Fruit fly (Drosophila melanogaster) whole organism, wandering third instar larva: ENCODE data around the gene Serinc.
A peak's percentile ranks its signal among the peaks of the same experiment; 100 is the strongest.

Experiments
- Abd-B ChIP-seq: fragments of >200 bp; optimal IDR thresholded peaks from 2 replicates; lab custom pipeline; 2017; ENCODE audit warnings: missing biosample characterization, missing genetic modification characterization
- CG32264 ChIP-seq: fragments of 200-800 bp; sonication (Bioruptor generic); optimal IDR thresholded peaks from 2 replicates; lab custom pipeline; 2016; ENCODE audit warnings: missing biosample characterization, missing genetic modification characterization
- CG9705 ChIP-seq: fragments of 200-800 bp; sonication (Bioruptor generic); optimal IDR thresholded peaks from 2 replicates; lab custom pipeline; 2018; ENCODE audit warnings: missing biosample characterization, mild to moderate bottlenecking, missing genetic modification characterization
- CrebA ChIP-seq: fragments of 200-800 bp; sonication (Bioruptor generic); optimal IDR thresholded peaks from 2 replicates; lab custom pipeline; 2016; ENCODE audit warnings: missing biosample characterization, mild to moderate bottlenecking, missing genetic modification characterization, borderline replicate concordance
- Dfd ChIP-seq: fragments of >200 bp; optimal IDR thresholded peaks from 2 replicates; lab custom pipeline; 2017; ENCODE audit warnings: missing biosample characterization, missing genetic modification characterization
- Dif ChIP-seq: fragments of 200-275, 200-300 bp; sonication (Bioruptor generic); optimal IDR thresholded peaks from 2 replicates; lab custom pipeline; 2018; ENCODE audit warnings: missing biosample characterization, missing genetic modification characterization; ENCODE audit not compliant: partially characterized antibody
- GATAd ChIP-seq: sonication (Bioruptor generic); optimal IDR thresholded peaks from 2 replicates; lab custom pipeline; 2016; ENCODE audit warnings: missing biosample characterization, missing genetic modification characterization
- HLH106 ChIP-seq: fragments of 200-800 bp; optimal IDR thresholded peaks from 3 replicates; lab custom pipeline; 2019; ENCODE audit warnings: missing biosample characterization, mild to moderate bottlenecking, missing genetic modification characterization, moderate library complexity
- Hnf4 ChIP-seq: fragments of 200-800 bp; sonication (Bioruptor generic); optimal IDR thresholded peaks from 2 replicates; lab custom pipeline; 2016; ENCODE audit warnings: missing biosample characterization, mild to moderate bottlenecking, missing genetic modification characterization
- Hr78 ChIP-seq: fragments of >200 bp; optimal IDR thresholded peaks from 2 replicates; lab custom pipeline; 2017; ENCODE audit warnings: missing biosample characterization, missing genetic modification characterization
- Hr83 ChIP-seq: fragments of 200-300 bp; sonication (Bioruptor generic); optimal IDR thresholded peaks from 2 replicates; lab custom pipeline; 2016; ENCODE audit warnings: missing biosample characterization, mild to moderate bottlenecking, missing genetic modification characterization, moderate library complexity; ENCODE audit not compliant: poor library complexity, severe bottlenecking
- Jra ChIP-seq: sonication (Bioruptor generic); optimal IDR thresholded peaks from 2 replicates; lab custom pipeline; 2016; ENCODE audit warnings: missing biosample characterization, missing genetic modification characterization
- Mio ChIP-seq: sonication (Bioruptor generic); optimal IDR thresholded peaks from 2 replicates; lab custom pipeline; 2016; ENCODE audit warnings: missing biosample characterization, missing genetic modification characterization
- Myc ChIP-seq: fragments of >200 bp; optimal IDR thresholded peaks from 2 replicates; lab custom pipeline; 2017
- N ChIP-seq: fragments of >200 bp; optimal IDR thresholded peaks from 2 replicates; lab custom pipeline; 2018; ENCODE audit warnings: missing biosample characterization, missing external identifiers, missing genetic modification characterization
- OdsH ChIP-seq: fragments of 200-800 bp; sonication (Bioruptor generic); optimal IDR thresholded peaks from 2 replicates; lab custom pipeline; 2016; ENCODE audit warnings: missing biosample characterization, mild to moderate bottlenecking, missing genetic modification characterization
- Rel ChIP-seq, 2 experiments: fragments of 200-800 bp; sonication (Bioruptor generic) in 1 of 2; optimal IDR thresholded peaks; 2 replicates in 1 of 2; 3 replicates in 1 of 2; lab custom pipeline; 2016 to 2019; ENCODE audit warnings: mild to moderate bottlenecking in 2 of 2, missing biosample characterization in 2 of 2, missing genetic modification characterization in 2 of 2, moderate library complexity in 1 of 2
- Sp1 ChIP-seq: fragments of 200-800 bp; sonication (Bioruptor generic); optimal IDR thresholded peaks from 3 replicates; lab custom pipeline; 2019; ENCODE audit warnings: missing biosample characterization, mild to moderate bottlenecking, missing genetic modification characterization, moderate library complexity
- Vsx2 ChIP-seq: fragments of 200-300, 225-300 bp; sonication (Bioruptor generic); optimal IDR thresholded peaks from 2 replicates; lab custom pipeline; 2018; ENCODE audit warnings: missing biosample characterization, missing genetic modification characterization; ENCODE audit not compliant: partially characterized antibody
- br ChIP-seq: fragments of 200-800 bp; sonication (Bioruptor generic); optimal IDR thresholded peaks from 2 replicates; lab custom pipeline; 2016; ENCODE audit warnings: missing biosample characterization, missing genetic modification characterization
- dl ChIP-seq, 2 experiments: fragments of 175-275, 200-275 bp in 1 of 2; fragments of 200-275 bp in 1 of 2; sonication (Bioruptor generic); optimal IDR thresholded peaks; lab custom pipeline; 2018; ENCODE audit warnings: mild to moderate bottlenecking in 2 of 2, missing biosample characterization in 2 of 2, missing genetic modification characterization in 2 of 2, moderate library complexity in 2 of 2; ENCODE audit not compliant: partially characterized antibody in 2 of 2, insufficient read depth in 1 of 2
- dmrt93B ChIP-seq: fragments of 200-800 bp; sonication (Bioruptor generic); optimal IDR thresholded peaks from 2 replicates; lab custom pipeline; 2018; ENCODE audit warnings: missing biosample characterization, mild to moderate bottlenecking, missing genetic modification characterization
- dsf ChIP-seq: sonication (Bioruptor generic); optimal IDR thresholded peaks from 2 replicates; lab custom pipeline; 2016; ENCODE audit warnings: missing biosample characterization, missing genetic modification characterization, borderline replicate concordance
- ey ChIP-seq: fragments of 200-800 bp; sonication (Bioruptor generic); optimal IDR thresholded peaks from 2 replicates; lab custom pipeline; 2016; ENCODE audit warnings: missing biosample characterization, missing genetic modification characterization
- foxo ChIP-seq, 2 experiments: fragments of 200-800 bp; sonication (Bioruptor generic); optimal IDR thresholded peaks; 2 replicates in 1 of 2; 3 replicates in 1 of 2; lab custom pipeline; 2016 to 2017; ENCODE audit warnings: missing biosample characterization in 2 of 2, missing genetic modification characterization in 2 of 2
- fru ChIP-seq: fragments of 200-800 bp; sonication (Bioruptor generic); optimal IDR thresholded peaks from 3 replicates; lab custom pipeline; 2016; ENCODE audit warnings: missing biosample characterization, mild to moderate bottlenecking, missing genetic modification characterization
- h ChIP-seq: fragments of 200-800 bp; sonication (Bioruptor generic); optimal IDR thresholded peaks from 3 replicates; lab custom pipeline; 2016; ENCODE audit warnings: missing biosample characterization, mild to moderate bottlenecking, missing genetic modification characterization
- jim ChIP-seq: fragments of 175-275, 200-325 bp; sonication (Bioruptor generic); optimal IDR thresholded peaks from 2 replicates; lab custom pipeline; 2016; ENCODE audit warnings: missing biosample characterization, mild to moderate bottlenecking, missing genetic modification characterization
- pan ChIP-seq: fragments of >200 bp; optimal IDR thresholded peaks from 2 replicates; lab custom pipeline; 2017
- psq ChIP-seq: fragments of 200-800 bp; sonication (Bioruptor generic); optimal IDR thresholded peaks from 3 replicates; lab custom pipeline; 2017; ENCODE audit warnings: missing biosample characterization, mild to moderate bottlenecking, missing genetic modification characterization, moderate library complexity
- sage ChIP-seq: fragments of 200-800 bp; sonication (Bioruptor generic); optimal IDR thresholded peaks from 2 replicates; lab custom pipeline; 2016; ENCODE audit warnings: missing biosample characterization, mild to moderate bottlenecking, missing genetic modification characterization
- sv ChIP-seq: fragments of 200-800 bp; sonication (Bioruptor generic); optimal IDR thresholded peaks from 3 replicates; lab custom pipeline; 2016; ENCODE audit warnings: missing biosample characterization, missing genetic modification characterization
- tai ChIP-seq: sonication (Bioruptor generic); optimal IDR thresholded peaks from 2 replicates; lab custom pipeline; 2016; ENCODE audit warnings: missing biosample characterization, missing genetic modification characterization
- usp ChIP-seq: fragments of >200 bp; optimal IDR thresholded peaks from 2 replicates; lab custom pipeline; 2017; ENCODE audit warnings: missing biosample characterization, missing genetic modification characterization
- woc ChIP-seq: sonication (Bioruptor generic); optimal IDR thresholded peaks from 2 replicates; lab custom pipeline; 2016; ENCODE audit warnings: missing biosample characterization, mild to moderate bottlenecking, missing genetic modification characterization

The Serinc gene

DNA sequence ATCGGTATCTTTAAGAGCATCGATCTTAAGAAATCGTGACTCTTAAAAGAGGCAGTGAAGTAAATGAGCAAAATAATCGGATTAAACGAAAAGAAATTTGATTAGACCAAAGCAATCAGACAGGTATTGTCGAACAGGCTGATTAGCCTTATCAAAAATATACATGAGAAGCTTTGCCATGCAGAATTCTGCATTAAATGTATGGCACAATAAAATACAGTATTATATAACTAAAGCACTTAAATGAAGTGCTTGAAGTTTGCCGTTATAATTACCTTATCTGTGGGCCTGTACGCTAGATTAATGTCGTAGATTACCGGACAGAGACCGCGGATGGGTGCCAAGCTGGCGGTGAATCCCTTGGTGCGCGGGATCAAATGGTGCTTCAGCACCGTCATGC lies 29.5 kb upstream of the Serinc start:
- no peak for TF ChIP-seq usp (GFP tag; lab: Kevin White, UChicago)
- TF ChIP-seq Rel (GFP tag; optimal IDR thresholded peaks at IDR 0.05; lab: Kevin White, UChicago), result no peak
- peak; percentile 1 for TF ChIP-seq Rel (tag; optimal IDR thresholded peaks at IDR 0.05; lab: Kevin White, UChicago)

DNA sequence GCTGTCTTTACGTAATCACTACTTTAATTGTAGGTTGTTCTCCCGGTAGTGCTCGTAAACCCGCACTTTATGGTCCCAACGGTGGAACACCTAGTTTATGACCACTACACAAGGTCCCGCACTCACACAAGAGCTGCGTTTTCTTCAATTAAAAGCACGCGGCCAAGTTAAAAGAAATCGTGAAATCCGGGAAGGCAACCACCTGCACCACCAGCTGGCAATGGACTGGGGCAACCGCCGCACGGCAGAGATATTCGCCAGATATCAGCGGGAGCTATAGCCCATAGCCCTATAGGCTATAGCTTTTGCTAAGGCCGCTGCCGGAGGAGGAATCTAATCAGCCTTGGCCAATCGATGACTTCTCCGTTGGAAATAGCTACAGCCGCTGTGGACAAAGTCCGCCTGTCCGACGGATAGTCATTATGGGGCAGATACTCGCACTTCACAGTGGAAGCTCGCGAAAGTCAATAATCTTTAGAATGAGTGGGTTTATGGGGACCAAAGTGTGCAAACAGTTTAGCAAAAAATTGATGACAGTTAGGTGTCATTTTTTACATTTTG lies 28.3 kb upstream of the Serinc start:
- no peak for TF ChIP-seq psq (GFP tag; lab: Kevin White, UChicago)
- peak; percentile 12 for TF ChIP-seq h (GFP tag; lab: Kevin White, UChicago)

DNA sequence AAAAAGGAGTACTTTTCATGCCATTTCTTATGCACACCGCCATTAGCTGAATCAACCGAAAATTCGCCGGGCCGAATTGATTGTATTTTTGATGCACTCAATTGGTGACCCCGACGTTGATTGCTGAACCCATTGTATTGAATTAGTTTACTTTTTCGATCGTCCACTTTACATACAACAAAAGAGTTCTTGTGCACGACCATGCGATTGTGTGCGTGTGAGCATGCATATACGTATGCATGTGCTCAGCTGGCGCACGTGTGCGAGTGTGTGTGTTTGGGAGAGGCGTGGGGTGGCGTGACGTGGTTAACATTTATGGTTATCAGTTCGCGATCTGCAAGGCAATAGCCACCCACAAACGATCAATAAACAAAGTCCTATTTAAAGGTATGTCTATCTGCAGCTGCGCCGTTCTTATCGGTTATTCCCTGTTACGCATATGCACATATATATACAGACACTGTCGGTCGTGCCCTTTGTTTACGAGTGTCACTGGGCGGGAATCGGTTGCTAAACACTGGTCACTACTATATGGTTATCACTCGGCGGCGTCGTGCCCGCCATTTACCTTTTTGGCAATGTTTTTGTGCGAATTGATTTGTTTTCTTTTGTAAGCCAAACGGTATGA lies 27.2 kb upstream of the Serinc start:
- TF ChIP-seq N (GFP tag; lab: Kevin White, UChicago) (peak; percentile 38), Sp1 (GFP tag; lab: Kevin White, UChicago) (peak; percentile 14), ey (GFP tag; lab: Kevin White, UChicago) (no peak), Jra (GFP tag; lab: Kevin White, UChicago) (no peak), br (GFP tag; lab: Kevin White, UChicago) (peak; percentile 2), Hr83 (GFP tag; lab: Kevin White, UChicago) (no peak), sv (GFP tag; lab: Kevin White, UChicago) (no peak), Mio (GFP tag; lab: Kevin White, UChicago) (no peak), pan (no peak), Dfd (GFP tag; lab: Kevin White, UChicago) (no peak), woc (GFP tag; lab: Kevin White, UChicago) (peak; percentile 0), CrebA (GFP tag; lab: Kevin White, UChicago) (peak; percentile 87), CG32264 (GFP tag; lab: Kevin White, UChicago) (no peak), GATAd (no peak), dl (GFP tag; optimal IDR thresholded peaks at IDR 0.05; lab: Kevin White, UChicago; ENCODE audit: insufficient read depth in 1 of 2, partially characterized antibody in 2 of 2) (no peak), CG9705 (GFP tag; lab: Kevin White, UChicago) (no peak), OdsH (GFP tag; lab: Kevin White, UChicago) (peak; percentile 43), HLH106 (tag; lab: Kevin White, UChicago) (no peak), Dif (GFP tag; lab: Kevin White, UChicago) (no peak), fru (GFP tag; lab: Kevin White, UChicago) (no peak), sage (GFP tag; lab: Kevin White, UChicago) (no peak), dsf (no peak), Myc (lab: Kevin White, UChicago) (no peak), Abd-B (GFP tag; lab: Kevin White, UChicago) (no peak), h (GFP tag; lab: Kevin White, UChicago) (peak; percentile 66), Vsx2 (no peak), Rel (GFP tag; optimal IDR thresholded peaks at IDR 0.05; lab: Kevin White, UChicago) (peak; percentile 3), Rel (tag; optimal IDR thresholded peaks at IDR 0.05; lab: Kevin White, UChicago) (peak; percentile 62), dmrt93B (GFP tag; lab: Kevin White, UChicago) (no peak), Hr78 (GFP tag; lab: Kevin White, UChicago) (no peak), usp (GFP tag; lab: Kevin White, UChicago) (no peak), Hnf4 (peak; percentile 29), tai (GFP tag; lab: Kevin White, UChicago) (no peak), jim (GFP tag; lab: Kevin White, UChicago) (no peak), foxo (GFP tag; optimal IDR thresholded peaks at IDR 0.05; lab: Kevin White, UChicago) (no peak)
